Worm (Caenorhabditis elegans) whole organism, late embryonic: ENCODE data around the gene cox-16.

Experiments used
- Y22D7AL.16 ChIP-seq: sonication (generic microtip); optimal IDR thresholded peaks from 2 replicates; lab custom pipeline; 2016; ENCODE audit warnings: missing genetic modification characterization, missing compliant biosample characterization
- ama-1 ChIP-seq: fragments of 150-350 bp; optimal IDR thresholded peaks from 2 replicates; lab custom pipeline; 2014
- lin-11 ChIP-seq: fragments of 200-800 bp; sonication (Bioruptor generic); optimal IDR thresholded peaks from 2 replicates; lab custom pipeline; 2018; ENCODE audit warnings: mild to moderate bottlenecking, missing genetic modification characterization, missing compliant biosample characterization

- TF ChIP-seq lin-11 (tag; lab: Kevin White, UChicago), result no peak
- TF ChIP-seq ama-1 (lab: Kevin White, UChicago), result no peak
- no peak for TF ChIP-seq Y22D7AL.16 (tag; lab: Kevin White, UChicago)
Measured at ce11 chrV:5509134-5509533, 26.9 kb downstream of the cox-16 start.
